Worm (Caenorhabditis elegans) whole organism, L4/young adult: ENCODE measurements around the gene K11H12.7.

Source experiments
- W03F9.2 ChIP-seq: fragments of 150-350 bp; optimal IDR thresholded peaks from 2 replicates; lab custom pipeline; 2014; ENCODE audit warnings: missing biosample characterization, missing genetic modification characterization
- dao-5 ChIP-seq: sonication (generic microtip); optimal IDR thresholded peaks from 2 replicates; lab custom pipeline; 2016; ENCODE audit warnings: missing genotype, missing genetic modification characterization, moderate library complexity, missing compliant biosample characterization
- him-1 ChIP-seq: sonication (generic microtip); optimal IDR thresholded peaks from 2 replicates; lab custom pipeline; 2016; ENCODE audit warnings: missing genotype, missing genetic modification reagents, missing genetic modification characterization, missing compliant biosample characterization

The K11H12.7 gene

ce11 chrIV:665225-665624 is at the start of gene K11H12.7:
TSS of gene K11H12.7 (plus strand) at chrIV:665525.
- TF ChIP-seq W03F9.2 (tag; lab: Kevin White, UChicago) (no peak), him-1 (no peak), dao-5 (tag; lab: Kevin White, UChicago) (no peak)

- TF ChIP-seq dao-5 (tag; lab: Kevin White, UChicago) (no peak), him-1 (no peak), W03F9.2 (tag; lab: Kevin White, UChicago) (no peak)
Measured at ce11 chrIV:619766-620165, 45.6 kb upstream of the K11H12.7 start.

DNA sequence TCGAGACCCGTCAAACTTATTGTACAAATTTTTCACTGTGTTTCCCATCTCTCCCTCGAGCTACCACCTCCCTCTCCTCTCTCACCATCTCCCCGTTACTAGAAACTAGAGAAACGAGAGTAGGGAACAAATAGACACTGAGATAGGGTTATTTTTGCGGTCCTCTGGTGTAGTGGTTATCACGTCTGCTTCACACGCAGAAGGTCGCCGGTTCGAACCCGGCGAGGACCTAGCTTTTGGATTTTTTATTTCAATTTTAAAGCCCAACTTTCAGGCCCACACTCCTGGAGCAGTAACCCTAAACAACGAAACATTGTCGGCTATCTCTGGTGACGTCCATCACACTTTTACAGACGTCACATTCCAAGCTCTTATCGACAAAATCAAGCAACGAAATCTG is 45.0 kb upstream of the K11H12.7 start:
- no peak for TF ChIP-seq W03F9.2 (tag; lab: Kevin White, UChicago)
- peak; percentile 56 for TF ChIP-seq him-1
- peak; percentile 48 for TF ChIP-seq dao-5 (tag; lab: Kevin White, UChicago)

DNA sequence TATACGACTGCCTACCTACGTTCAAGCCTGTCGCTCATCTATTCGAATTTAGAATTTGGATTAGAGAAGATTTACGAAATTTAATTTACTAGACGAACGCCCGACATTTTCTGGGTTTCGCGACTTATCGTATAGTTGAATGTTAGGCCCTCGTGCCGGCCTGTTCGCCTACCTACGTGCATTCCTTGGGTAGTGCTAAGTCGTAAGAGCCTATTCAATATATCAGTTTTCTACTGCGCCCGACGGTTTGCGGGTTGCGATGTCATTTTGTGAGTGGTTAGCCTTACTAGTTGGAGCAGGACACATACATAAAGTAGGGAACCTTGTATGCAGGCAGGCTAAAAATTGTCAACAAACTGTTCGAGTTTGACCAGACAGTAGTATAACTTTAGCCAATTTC is 42.3 kb upstream of the K11H12.7 start:
- TF ChIP-seq W03F9.2 (tag; lab: Kevin White, UChicago) = no peak
- no peak for TF ChIP-seq dao-5 (tag; lab: Kevin White, UChicago)
- no peak for TF ChIP-seq him-1

ce11 chrIV:623876-624275 is 41.4 kb upstream of the K11H12.7 start:
- TF ChIP-seq dao-5 (tag; lab: Kevin White, UChicago) = no peak
- TF ChIP-seq him-1 = no peak

ce11 chrIV:625947-626548 is 39.3 kb upstream of the K11H12.7 start:
- no peak for TF ChIP-seq W03F9.2 (tag; lab: Kevin White, UChicago)
- no peak for TF ChIP-seq dao-5 (tag; lab: Kevin White, UChicago)
- TF ChIP-seq him-1 = no peak

DNA sequence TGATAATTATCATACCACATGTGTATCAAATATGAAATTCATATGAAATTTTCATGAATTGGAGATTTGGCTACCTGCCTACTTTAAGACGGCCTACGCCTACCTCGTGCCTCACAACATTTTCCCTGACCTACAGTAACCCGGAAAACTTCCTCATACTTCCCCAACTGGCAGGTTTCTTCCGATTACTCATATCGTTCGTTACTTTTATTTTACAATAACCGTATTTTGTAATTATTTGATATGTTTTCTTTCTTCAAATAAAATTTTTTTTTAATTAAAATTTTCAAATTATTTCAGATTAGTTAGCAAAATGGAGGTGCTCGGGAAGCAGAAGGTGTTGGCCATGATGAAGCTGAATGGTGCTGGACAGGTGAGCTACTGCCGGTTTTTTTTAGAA is 38.1 kb upstream of the K11H12.7 start, which contains the start of gene nhr-76:
nhr-76 (plus strand) TSS at position 301 of the 400 bp plus-strand sequence.
- TF ChIP-seq dao-5 (tag; lab: Kevin White, UChicago) = no peak
- TF ChIP-seq him-1 = no peak
- no peak for TF ChIP-seq W03F9.2 (tag; lab: Kevin White, UChicago)

ce11 chrIV:630598-630997 is 34.7 kb upstream of the K11H12.7 start:
- no peak for TF ChIP-seq W03F9.2 (tag; lab: Kevin White, UChicago)
- no peak for TF ChIP-seq him-1
- TF ChIP-seq dao-5 (tag; lab: Kevin White, UChicago) = no peak

DNA sequence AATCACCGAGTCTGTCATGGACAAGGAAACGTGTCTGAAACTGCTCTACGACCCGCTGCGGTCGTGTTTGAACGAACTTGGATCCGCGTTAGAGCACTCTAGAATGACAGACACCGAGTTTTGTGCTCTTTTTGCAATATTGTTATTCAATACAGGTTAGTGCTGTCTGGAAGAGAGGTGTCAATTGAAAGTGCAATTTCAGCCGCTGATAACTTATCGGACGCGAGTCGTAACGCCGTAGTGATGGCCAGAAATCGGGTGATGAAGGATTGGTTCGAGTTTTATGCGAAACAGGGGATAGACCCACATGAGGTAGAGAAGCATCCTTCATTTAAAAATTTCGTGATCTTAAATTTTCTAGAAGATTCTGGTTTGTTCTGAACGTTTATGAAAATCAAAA is 33.5 kb upstream of the K11H12.7 start:
- TF ChIP-seq W03F9.2 (tag; lab: Kevin White, UChicago) (no peak), him-1 (no peak), dao-5 (tag; lab: Kevin White, UChicago) (no peak)

- TF ChIP-seq him-1 (no peak), W03F9.2 (tag; lab: Kevin White, UChicago) (no peak), dao-5 (tag; lab: Kevin White, UChicago) (no peak)
Measured at ce11 chrIV:633565-633964, 31.8 kb upstream of the K11H12.7 start.

ce11 chrIV:639167-639566 is 26.2 kb upstream of the K11H12.7 start:
- TF ChIP-seq W03F9.2 (tag; lab: Kevin White, UChicago) (no peak), dao-5 (tag; lab: Kevin White, UChicago) (no peak), him-1 (no peak)

- no peak for TF ChIP-seq him-1
- TF ChIP-seq W03F9.2 (tag; lab: Kevin White, UChicago) = no peak
- no peak for TF ChIP-seq dao-5 (tag; lab: Kevin White, UChicago)
Measured at ce11 chrIV:643481-643880, 21.8 kb upstream of the K11H12.7 start.

ce11 chrIV:648362-648761 is 17.0 kb upstream of the K11H12.7 start:
- TF ChIP-seq him-1 (no peak), W03F9.2 (tag; lab: Kevin White, UChicago) (no peak), dao-5 (tag; lab: Kevin White, UChicago) (no peak)

DNA sequence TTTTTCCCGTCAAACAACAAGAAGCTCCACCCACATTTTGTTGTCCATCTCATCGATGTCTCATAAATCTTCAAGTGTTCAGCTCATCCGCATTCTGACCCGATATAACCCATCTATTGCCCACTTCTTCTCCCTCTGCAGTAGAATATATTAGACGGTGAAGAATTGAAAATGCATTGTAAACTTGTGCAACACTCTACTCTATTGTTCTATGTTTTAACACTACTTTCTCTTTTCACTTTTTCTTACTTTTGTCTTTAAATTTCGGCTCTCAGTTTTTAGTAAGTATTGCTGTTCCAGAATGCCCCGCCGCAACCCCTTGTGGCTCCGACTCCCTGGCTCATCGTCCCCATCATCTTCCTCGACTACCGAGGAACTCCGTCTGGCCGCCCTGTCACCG is 16.0 kb upstream of the K11H12.7 start, which contains the start of gene K11H12.9:
K11H12.9 (plus strand) TSS at position 301 of the 400 bp plus-strand sequence.
- TF ChIP-seq W03F9.2 (tag; lab: Kevin White, UChicago) (no peak), dao-5 (tag; lab: Kevin White, UChicago) (no peak), him-1 (no peak)
